Worm (Caenorhabditis elegans): ENCODE measurements around the gene F01D4.8.
A peak's percentile ranks its signal among the peaks of the same experiment; 100 is the strongest.

F01D4.8 gene

DNA sequence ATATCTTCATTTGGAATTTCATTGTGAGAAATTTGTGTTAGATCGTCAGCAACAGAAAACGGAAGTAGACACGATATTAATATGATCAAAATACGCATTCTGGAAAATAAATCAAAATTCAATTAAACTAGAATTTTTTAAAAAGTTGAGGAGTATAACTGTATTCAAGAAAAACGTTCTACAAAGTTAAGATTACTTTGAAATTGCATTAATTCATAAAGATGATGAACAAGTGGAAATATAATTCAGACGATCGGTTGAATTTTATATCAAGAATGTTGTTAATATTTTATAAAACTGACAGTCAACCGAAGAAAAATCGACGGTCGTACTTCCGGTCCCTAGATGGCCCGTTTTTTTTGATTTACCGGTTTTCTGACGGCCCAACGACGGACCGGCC, at the start of gene F01D4.8:
F01D4.8 (minus strand) TSS at position 101 of the 400 bp plus-strand sequence.
- TF ChIP-seq T22C8.4 (GFP tag; IDR thresholded peaks at IDR 0.05), result no peak
- no peak for TF ChIP-seq med-1 (GFP tag; optimal IDR thresholded peaks at IDR 0.05; ENCODE audit: insufficient read depth)
- TF ChIP-seq tab-1 (GFP tag; IDR thresholded peaks at IDR 0.05), result no peak
- no peak for TF ChIP-seq flt-1 (GFP tag; IDR thresholded peaks at IDR 0.05)
- no peak for TF ChIP-seq ref-1 (GFP tag; conservative IDR thresholded peaks at IDR 0.05)
- no peak for TF ChIP-seq ztf-23 (GFP tag; IDR thresholded peaks at IDR 0.05)
- TF ChIP-seq ztf-29 (GFP tag; IDR thresholded peaks at IDR 0.05), result no peak
- TF ChIP-seq cog-1 (tag; optimal IDR thresholded peaks at IDR 0.05), result no peak
- TF ChIP-seq klf-2 (GFP tag; conservative IDR thresholded peaks at IDR 0.05), result no peak

DNA sequence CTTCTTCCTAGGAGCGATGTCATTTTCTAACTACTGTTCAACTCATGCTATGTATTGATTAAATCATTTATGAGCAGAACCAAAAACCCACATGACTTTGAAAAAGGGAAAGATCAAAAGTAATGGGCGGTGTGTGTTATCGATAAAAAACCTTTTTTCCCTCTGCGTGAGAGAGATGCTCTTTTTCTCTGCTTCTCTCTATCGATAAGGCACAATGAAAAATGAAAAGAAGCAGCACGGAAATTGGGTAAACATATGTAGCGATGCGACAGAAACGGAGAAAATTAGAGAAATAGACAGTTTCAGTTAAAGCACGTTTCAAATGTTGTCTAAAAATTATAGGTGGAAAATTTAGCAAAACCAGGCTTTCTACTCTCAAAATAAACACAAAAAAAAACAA, 49.4 kb upstream of the F01D4.8 start:
- TF ChIP-seq tab-1 (GFP tag; IDR thresholded peaks at IDR 0.05) (no peak), klf-2 (GFP tag; conservative IDR thresholded peaks at IDR 0.05) (no peak), cog-1 (tag; optimal IDR thresholded peaks at IDR 0.05) (no peak), ztf-23 (GFP tag; IDR thresholded peaks at IDR 0.05) (no peak), ref-1 (GFP tag; conservative IDR thresholded peaks at IDR 0.05) (no peak), ztf-29 (GFP tag; IDR thresholded peaks at IDR 0.05) (no peak), T22C8.4 (GFP tag; IDR thresholded peaks at IDR 0.05) (no peak), flt-1 (GFP tag; IDR thresholded peaks at IDR 0.05) (no peak), med-1 (GFP tag; optimal IDR thresholded peaks at IDR 0.05; ENCODE audit: insufficient read depth) (no peak)

DNA sequence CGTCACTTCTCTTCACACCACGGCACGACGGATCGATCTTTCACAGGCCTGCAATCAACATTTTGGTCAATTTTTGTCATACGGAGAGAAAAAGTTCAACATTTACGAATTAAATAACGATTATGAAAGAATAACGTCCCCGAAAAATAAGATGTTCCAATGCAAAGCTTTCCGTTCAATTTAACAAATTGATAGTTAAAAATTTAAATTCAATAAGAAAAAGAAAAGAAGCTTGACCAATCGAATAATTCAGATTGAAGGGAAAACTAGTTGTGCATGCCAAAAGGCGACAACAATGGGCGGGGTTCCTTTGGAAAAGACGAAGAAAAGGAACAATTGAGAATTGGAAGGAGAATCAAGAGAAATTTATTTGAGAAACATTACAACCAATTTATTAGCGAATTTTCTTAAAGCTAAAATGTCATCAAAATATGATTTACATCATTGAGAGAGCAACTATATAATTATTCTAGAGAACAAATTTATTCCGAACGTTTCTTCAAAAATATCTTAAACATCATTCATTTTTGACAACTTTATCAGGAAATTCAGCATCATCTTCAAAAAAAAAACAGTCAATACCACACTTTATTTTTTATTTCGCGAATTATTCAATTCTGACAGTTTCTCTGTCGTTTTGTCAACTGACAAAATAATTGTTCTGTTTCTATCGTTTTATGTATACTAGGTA, 48.8 kb upstream of the F01D4.8 start, which contains the start of gene tax-6:
tax-6 (minus strand) TSS at position 51 of the 691 bp plus-strand sequence.
- no peak for TF ChIP-seq ztf-29 (GFP tag; IDR thresholded peaks at IDR 0.05)
- TF ChIP-seq ref-1 (GFP tag; conservative IDR thresholded peaks at IDR 0.05), result no peak
- TF ChIP-seq flt-1 (GFP tag; IDR thresholded peaks at IDR 0.05), result no peak
- TF ChIP-seq med-1 (GFP tag; optimal IDR thresholded peaks at IDR 0.05; ENCODE audit: insufficient read depth), result no peak
- TF ChIP-seq ztf-23 (GFP tag; IDR thresholded peaks at IDR 0.05), result no peak

DNA sequence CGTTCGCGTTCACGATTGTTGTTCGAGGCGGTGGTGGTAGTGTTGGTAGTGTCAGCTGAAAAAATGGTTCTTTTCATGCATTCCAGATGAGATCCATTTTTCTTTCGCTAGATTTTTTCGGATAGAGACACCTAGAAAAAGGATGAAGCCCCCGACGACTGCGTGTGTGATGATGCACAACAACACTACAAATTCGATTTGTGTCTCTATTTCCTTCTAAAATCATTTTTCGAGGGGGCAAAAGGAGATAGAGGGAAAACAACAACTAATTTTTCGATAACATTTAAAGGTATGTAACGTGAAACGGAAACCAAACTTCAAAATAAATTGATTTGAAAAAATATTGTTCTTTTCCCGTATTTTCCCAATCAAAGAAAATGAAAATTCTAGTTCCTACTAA, 47.6 kb upstream of the F01D4.8 start:
- TF ChIP-seq T22C8.4 (GFP tag; IDR thresholded peaks at IDR 0.05) (no peak), tab-1 (GFP tag; IDR thresholded peaks at IDR 0.05) (no peak), ztf-29 (GFP tag; IDR thresholded peaks at IDR 0.05) (no peak), ztf-23 (GFP tag; IDR thresholded peaks at IDR 0.05) (no peak), med-1 (GFP tag; optimal IDR thresholded peaks at IDR 0.05; ENCODE audit: insufficient read depth) (no peak), flt-1 (GFP tag; IDR thresholded peaks at IDR 0.05) (no peak), cog-1 (tag; optimal IDR thresholded peaks at IDR 0.05) (no peak), ref-1 (GFP tag; conservative IDR thresholded peaks at IDR 0.05) (no peak)

DNA sequence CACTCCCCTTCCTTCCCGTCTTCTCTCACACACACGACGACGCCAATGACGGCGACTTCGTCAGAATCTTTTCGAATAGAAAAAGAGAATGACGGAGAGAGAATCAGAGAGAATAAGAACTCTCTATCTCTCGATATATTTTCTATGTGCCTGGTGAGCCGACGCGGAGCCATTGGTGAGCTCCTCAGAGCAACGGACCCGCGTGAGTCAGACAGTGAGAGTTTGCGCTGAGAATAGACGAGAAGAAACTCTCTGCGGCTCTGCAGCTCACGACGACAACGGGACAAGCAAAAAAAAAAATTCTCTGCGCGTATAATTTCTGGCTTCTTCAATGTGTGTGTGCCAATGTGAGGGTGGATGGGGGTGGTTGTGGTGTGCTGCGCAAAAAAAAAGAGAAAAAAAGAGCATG, 47.1 kb upstream of the F01D4.8 start:
- no peak for TF ChIP-seq tab-1 (GFP tag; IDR thresholded peaks at IDR 0.05)
- TF ChIP-seq ztf-23 (GFP tag; IDR thresholded peaks at IDR 0.05), result 0 out of 2 replicates have a peak, but pooled peaks have one; percentile 43

DNA sequence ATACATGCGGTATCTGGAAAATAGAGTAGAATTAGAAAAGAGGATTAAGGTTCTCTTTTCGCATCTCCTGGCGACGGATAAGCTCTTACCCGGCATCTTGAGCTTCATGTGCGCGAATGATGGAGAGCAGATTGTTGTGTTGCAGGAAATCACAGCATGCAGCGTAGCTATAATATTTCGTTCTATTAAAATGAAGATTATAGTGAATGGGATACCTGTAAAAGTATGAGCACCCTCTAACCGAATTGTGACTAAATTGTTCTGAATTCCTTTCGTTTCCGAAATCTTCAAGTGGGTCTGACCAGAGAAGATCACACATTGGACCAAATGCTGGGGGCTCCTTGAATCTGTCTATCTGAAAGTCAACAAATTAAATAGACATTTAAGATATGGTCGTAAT, 45.5 kb upstream of the F01D4.8 start:
- TF ChIP-seq ztf-23 (GFP tag; IDR thresholded peaks at IDR 0.05), result no peak
- TF ChIP-seq ztf-29 (GFP tag; IDR thresholded peaks at IDR 0.05), result no peak

DNA sequence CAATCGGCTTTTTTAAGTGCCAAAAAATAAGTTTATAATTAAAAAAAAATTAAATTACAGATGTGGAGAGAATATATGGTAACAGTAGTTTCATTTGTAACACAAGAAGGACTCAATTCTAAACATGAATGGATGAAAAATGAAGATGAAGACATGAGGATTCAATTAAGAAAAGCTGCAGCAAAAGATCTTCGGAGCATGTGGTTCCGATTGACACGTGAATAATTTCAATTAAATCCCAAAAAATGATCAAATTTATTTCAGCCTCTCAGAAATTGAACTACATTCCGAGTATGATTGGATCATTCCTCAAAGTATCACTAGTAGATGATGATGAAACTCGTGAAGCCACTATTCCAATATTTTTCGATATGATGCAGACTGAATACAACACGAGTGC, 36.5 kb upstream of the F01D4.8 start:
- TF ChIP-seq flt-1 (GFP tag; IDR thresholded peaks at IDR 0.05), result no peak
- no peak for TF ChIP-seq T22C8.4 (GFP tag; IDR thresholded peaks at IDR 0.05)

DNA sequence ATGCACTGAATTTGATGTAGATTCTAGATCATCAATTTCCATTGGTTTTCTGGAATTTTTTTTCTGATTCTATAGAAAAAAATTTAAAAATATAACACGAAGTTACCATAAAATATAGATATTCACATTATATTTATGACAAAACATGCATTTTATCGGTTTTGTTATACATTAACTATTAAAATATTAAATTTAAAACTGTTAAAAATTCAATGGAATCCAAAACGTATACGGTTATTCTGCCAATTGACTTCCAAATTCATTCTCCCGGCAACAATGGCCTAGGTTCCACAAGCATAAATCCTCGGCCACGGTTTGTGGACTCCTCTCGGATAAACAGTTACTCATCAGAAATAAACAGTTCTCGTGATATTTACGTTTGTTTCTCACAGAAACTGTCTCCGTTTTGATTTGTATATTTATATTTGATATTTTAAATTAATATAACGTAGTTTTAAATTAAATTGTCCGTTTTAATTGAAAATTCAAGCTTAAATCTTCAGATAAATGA, 30.8 kb upstream of the F01D4.8 start, which contains the start of the genes F01D4.5 and ced-5:
F01D4.5 (minus strand) TSS at position 51 of the 511 bp plus-strand sequence.
ced-5 (plus strand) TSS at position 504 of the 511 bp plus-strand sequence.
- TF ChIP-seq flt-1 (GFP tag; IDR thresholded peaks at IDR 0.05) (peak; percentile 83), klf-2 (GFP tag; conservative IDR thresholded peaks at IDR 0.05) (no peak), cog-1 (tag; optimal IDR thresholded peaks at IDR 0.05) (peak; percentile 64), ztf-23 (GFP tag; IDR thresholded peaks at IDR 0.05) (peak; percentile 42; the same call in 1 of the 2 replicates), T22C8.4 (GFP tag; IDR thresholded peaks at IDR 0.05) (0 out of 2 replicates have a peak, but pooled peaks have one; percentile 18), med-1 (GFP tag; optimal IDR thresholded peaks at IDR 0.05; ENCODE audit: insufficient read depth) (no peak), tab-1 (GFP tag; IDR thresholded peaks at IDR 0.05) (no peak), ztf-29 (GFP tag; IDR thresholded peaks at IDR 0.05) (no peak), ref-1 (GFP tag; conservative IDR thresholded peaks at IDR 0.05) (no peak)

DNA sequence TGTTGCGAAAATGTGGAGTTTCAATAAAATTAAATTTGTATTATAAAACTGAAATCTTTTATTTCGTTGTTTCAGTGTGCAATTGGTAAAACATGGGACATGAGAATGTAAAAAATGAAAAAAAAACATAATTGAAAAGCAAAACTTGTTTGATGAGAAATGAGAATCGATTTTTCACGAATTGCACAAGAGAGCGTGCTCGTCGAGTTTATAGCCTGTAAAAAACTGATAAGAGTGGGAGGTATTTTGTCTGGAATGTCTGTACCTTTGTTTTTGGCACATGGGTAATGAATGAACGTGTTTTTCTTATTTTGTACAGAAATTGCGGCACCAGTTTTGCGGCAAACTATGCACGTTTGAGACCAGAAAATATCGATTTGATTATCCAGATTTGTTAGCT, 29.7 kb upstream of the F01D4.8 start:
- TF ChIP-seq ztf-23 (GFP tag; IDR thresholded peaks at IDR 0.05) (no peak), ztf-29 (GFP tag; IDR thresholded peaks at IDR 0.05) (no peak), T22C8.4 (GFP tag; IDR thresholded peaks at IDR 0.05) (no peak), klf-2 (GFP tag; conservative IDR thresholded peaks at IDR 0.05) (no peak), cog-1 (tag; optimal IDR thresholded peaks at IDR 0.05) (no peak), ref-1 (GFP tag; conservative IDR thresholded peaks at IDR 0.05) (no peak), tab-1 (GFP tag; IDR thresholded peaks at IDR 0.05) (no peak), flt-1 (GFP tag; IDR thresholded peaks at IDR 0.05) (no peak), med-1 (GFP tag; optimal IDR thresholded peaks at IDR 0.05; ENCODE audit: insufficient read depth) (no peak)

DNA sequence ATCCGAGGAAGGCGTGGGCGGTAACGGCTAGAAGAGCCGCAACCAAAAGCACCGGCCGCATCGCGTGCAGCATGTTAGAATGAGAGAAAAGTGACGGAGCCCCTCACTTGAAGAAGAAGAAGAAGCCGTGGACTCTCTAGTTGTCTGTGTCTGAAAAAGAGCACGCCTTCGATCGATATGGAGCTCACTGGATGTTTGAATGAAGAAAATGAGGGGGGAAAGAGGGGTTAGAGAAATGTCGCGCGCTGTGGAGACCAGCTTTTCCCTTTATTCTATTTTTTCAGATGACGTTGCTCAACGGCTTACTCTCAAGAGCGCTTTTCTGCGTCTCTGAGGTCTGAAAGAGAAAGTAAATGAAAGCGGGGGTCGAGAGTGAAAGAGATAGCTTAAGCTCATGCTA, 28.8 kb upstream of the F01D4.8 start, which contains the start of gene egl-21:
egl-21 (minus strand) TSS at position 150 of the 400 bp plus-strand sequence.
- TF ChIP-seq ztf-23 (GFP tag; IDR thresholded peaks at IDR 0.05) (no peak), ztf-29 (GFP tag; IDR thresholded peaks at IDR 0.05) (no peak), T22C8.4 (GFP tag; IDR thresholded peaks at IDR 0.05) (no peak), med-1 (GFP tag; optimal IDR thresholded peaks at IDR 0.05; ENCODE audit: insufficient read depth) (no peak), klf-2 (GFP tag; conservative IDR thresholded peaks at IDR 0.05) (no peak), ref-1 (GFP tag; conservative IDR thresholded peaks at IDR 0.05) (no peak), flt-1 (GFP tag; IDR thresholded peaks at IDR 0.05) (no peak), cog-1 (tag; optimal IDR thresholded peaks at IDR 0.05) (no peak), tab-1 (GFP tag; IDR thresholded peaks at IDR 0.05) (no peak)

Measured in whole organism, midembryonic.